Worm (Caenorhabditis elegans): Measurements from ENCODE around the gene seb-3.

DNA sequence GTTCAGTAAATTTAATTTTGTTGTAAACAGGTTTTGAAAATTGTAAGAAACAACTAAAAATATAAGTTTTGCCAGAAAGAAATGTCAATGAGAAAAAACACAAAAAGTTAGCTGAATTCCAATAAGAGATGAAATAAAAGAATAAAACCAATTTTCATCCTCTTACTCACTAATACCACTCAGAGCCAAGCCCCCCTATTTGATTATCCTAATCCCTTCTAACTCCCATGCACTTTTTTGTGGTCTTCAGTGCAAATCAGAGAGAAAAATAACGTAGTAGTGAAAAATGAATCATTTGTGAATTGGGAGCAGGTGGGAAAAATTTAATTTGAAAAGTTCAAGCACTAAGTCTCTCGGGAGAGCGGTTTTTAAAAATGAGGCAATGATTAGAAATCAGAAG, 15.2 kb downstream of the seb-3 start:
- TF ChIP-seq nhr-76 (tag; optimal IDR thresholded peaks at IDR 0.05) (no peak), unc-98 (GFP tag; IDR thresholded peaks at IDR 0.05) (no peak), rnt-1 (tag; optimal IDR thresholded peaks at IDR 0.05) (no peak), nhr-12 (tag; optimal IDR thresholded peaks at IDR 0.05) (no peak), elt-3 (tag; optimal IDR thresholded peaks at IDR 0.05) (no peak), skn-1 (tag; optimal IDR thresholded peaks at IDR 0.05) (no peak), aly-2 (tag; optimal IDR thresholded peaks at IDR 0.05) (no peak), efl-1 (optimal IDR thresholded peaks at IDR 0.05) (no peak), efl-1 (GFP tag; optimal IDR thresholded peaks at IDR 0.05 in 1 of 2) (no peak)
